Worm (Caenorhabditis elegans): ENCODE data around the gene grdn-1.
A peak's percentile ranks its signal among the peaks of the same experiment; 100 is the strongest.

The grdn-1 gene

ce11 chrV:18573199-18573598, 19.3 kb upstream of the grdn-1 start (continued):
- TF ChIP-seq gei-8 (GFP tag; optimal IDR thresholded peaks at IDR 0.05): peak; percentile 61
- 0 out of 2 replicates have a peak, but pooled peaks have one; percentile 47 for TF ChIP-seq ctbp-1 (GFP tag; IDR thresholded peaks at IDR 0.05)
- TF ChIP-seq mep-1 (tag; optimal IDR thresholded peaks at IDR 0.05): peak; percentile 49
- no peak for TF ChIP-seq mxl-3 (GFP tag; optimal IDR thresholded peaks at IDR 0.05)
- TF ChIP-seq dmd-6 (GFP tag; IDR thresholded peaks at IDR 0.05): peak; percentile 19; the same call in 1 of the 2 replicates
- TF ChIP-seq lin-13 (GFP tag; optimal IDR thresholded peaks at IDR 0.05): peak; percentile 79
- no peak for TF ChIP-seq dpl-1 (GFP tag; optimal IDR thresholded peaks at IDR 0.05)
- TF ChIP-seq ceh-20 (GFP tag; IDR thresholded peaks at IDR 0.05): no peak
- TF ChIP-seq T20F7.1 (GFP tag; optimal IDR thresholded peaks at IDR 0.05): peak; percentile 33
- no peak for TF ChIP-seq ztf-7 (tag; optimal IDR thresholded peaks at IDR 0.05)
- no peak for TF ChIP-seq dve-1 (tag; optimal IDR thresholded peaks at IDR 0.05; ENCODE audit: insufficient read depth)
- peak; percentile 23 for TF ChIP-seq spr-3 (GFP tag; optimal IDR thresholded peaks at IDR 0.05)
- no peak for TF ChIP-seq lin-1 (GFP tag; IDR thresholded peaks at IDR 0.05)
- TF ChIP-seq hmg-1.1 (GFP tag; IDR thresholded peaks at IDR 0.05): no peak
- no peak for TF ChIP-seq hlh-11 (tag; optimal IDR thresholded peaks at IDR 0.05)
- no peak for TF ChIP-seq hlh-30 (tag; optimal IDR thresholded peaks at IDR 0.05; ENCODE audit: insufficient read depth)
- no peak for TF ChIP-seq fkh-10 (GFP tag; optimal IDR thresholded peaks at IDR 0.05)
- no peak for TF ChIP-seq mdt-29 (GFP tag; IDR thresholded peaks at IDR 0.05)
- no peak for TF ChIP-seq pha-4 (GFP tag; IDR thresholded peaks at IDR 0.05)
- no peak for TF ChIP-seq pha-4 (tag; optimal IDR thresholded peaks at IDR 0.05)
- TF ChIP-seq tra-1 (GFP tag; IDR thresholded peaks at IDR 0.05): peak; percentile 48; the same call in 1 of the 2 replicates
- no peak for TF ChIP-seq nhr-102 (tag; optimal IDR thresholded peaks at IDR 0.05)
- no peak for TF ChIP-seq egl-43 (GFP tag; IDR thresholded peaks at IDR 0.05)
- peak in 1 of 2 experiments; percentile 46 for TF ChIP-seq unc-62 (GFP tag; optimal IDR thresholded peaks at IDR 0.05 in 1 of 2)
- no peak for TF ChIP-seq unc-62 (tag; optimal IDR thresholded peaks at IDR 0.05)
- no peak for TF ChIP-seq daf-19 (GFP tag; conservative IDR thresholded peaks at IDR 0.05)

ce11 chrV:18575084-18575483, 17.5 kb upstream of the grdn-1 start:
- 0 out of 2 replicates have a peak, but pooled peaks have one; percentile 37 for TF ChIP-seq saeg-2 (GFP tag; IDR thresholded peaks at IDR 0.05)
- no peak for TF ChIP-seq zip-11 (GFP tag; IDR thresholded peaks at IDR 0.05)
- peak in 1 of 2 experiments; percentile 88 for TF ChIP-seq unc-62 (GFP tag; optimal IDR thresholded peaks at IDR 0.05 in 1 of 2)
- no peak for TF ChIP-seq unc-62 (tag; optimal IDR thresholded peaks at IDR 0.05)
- TF ChIP-seq ZK337.2 (GFP tag; IDR thresholded peaks at IDR 0.05): no peak
- peak; percentile 18 for TF ChIP-seq nhr-48 (tag; optimal IDR thresholded peaks at IDR 0.05)
- no peak for TF ChIP-seq dve-1 (tag; optimal IDR thresholded peaks at IDR 0.05; ENCODE audit: insufficient read depth)
- no peak for TF ChIP-seq lin-38 (GFP tag; IDR thresholded peaks at IDR 0.05)
- peak; percentile 23 for TF ChIP-seq nhr-77 (tag; optimal IDR thresholded peaks at IDR 0.05)
- TF ChIP-seq F26F4.8 (GFP tag; conservative IDR thresholded peaks at IDR 0.05): no peak
- no peak for TF ChIP-seq zag-1 (tag; optimal IDR thresholded peaks at IDR 0.05)
- peak; percentile 8 for TF ChIP-seq mes-2 (tag; optimal IDR thresholded peaks at IDR 0.05; ENCODE audit: poor library complexity, severe bottlenecking)
- TF ChIP-seq mxl-2 (GFP tag; conservative IDR thresholded peaks at IDR 0.05): peak; percentile 19; the same call in 1 of the 2 replicates

ce11 chrV:18576128-18576527, 16.4 kb upstream of the grdn-1 start:
- TF ChIP-seq dve-1 (tag; optimal IDR thresholded peaks at IDR 0.05; ENCODE audit: insufficient read depth) (peak; percentile 14), sdz-12 (GFP tag; optimal IDR thresholded peaks at IDR 0.05) (peak; percentile 69), T26A8.4 (GFP tag; IDR thresholded peaks at IDR 0.05) (peak; percentile 36; the same call in 1 of the 2 replicates), gei-8 (GFP tag; optimal IDR thresholded peaks at IDR 0.05) (no peak), nhr-76 (tag; optimal IDR thresholded peaks at IDR 0.05) (no peak), nhr-42 (GFP tag; IDR thresholded peaks at IDR 0.05) (0 out of 2 replicates have a peak, but pooled peaks have one; percentile 15), zfp-3 (GFP tag; conservative IDR thresholded peaks at IDR 0.05) (0 out of 2 replicates have a peak, but pooled peaks have one; percentile 12), spr-3 (GFP tag; optimal IDR thresholded peaks at IDR 0.05) (peak; percentile 44), php-3 (GFP tag; IDR thresholded peaks at IDR 0.05) (0 out of 2 replicates have a peak, but pooled peaks have one; percentile 43)
